Worm (Caenorhabditis elegans): ENCODE results near the gene Y110A2AL.4.

The Y110A2AL.4 gene

ce11 chrII:2861385-2862099 lies 22.4 kb downstream of the Y110A2AL.4 start:
- TF ChIP-seq ceh-27 (GFP tag; optimal IDR thresholded peaks at IDR 0.05) (no peak), somi-1 (GFP tag; optimal IDR thresholded peaks at IDR 0.05) (no peak), egl-44 (GFP tag; IDR thresholded peaks at IDR 0.05) (peak; percentile 83; the same call in 1 of the 2 replicates), F22D6.2 (tag; optimal IDR thresholded peaks at IDR 0.05) (no peak), nfyb-1 (GFP tag; IDR thresholded peaks at IDR 0.05) (peak; percentile 58; the same call in 1 of the 2 replicates), mxl-1 (tag; optimal IDR thresholded peaks at IDR 0.05) (no peak), F55B11.4 (tag; optimal IDR thresholded peaks at IDR 0.05; ENCODE audit: borderline replicate concordance, insufficient read depth) (no peak), fkh-3 (tag; optimal IDR thresholded peaks at IDR 0.05) (no peak), tbp1 (GFP tag; optimal IDR thresholded peaks at IDR 0.05) (peak; percentile 90), hmg-1.2 (GFP tag; IDR thresholded peaks at IDR 0.05) (peak; percentile 66), zfh-2 (GFP tag; conservative IDR thresholded peaks at IDR 0.05) (peak; percentile 61), ekl-4 (GFP tag; IDR thresholded peaks at IDR 0.05) (no peak), attf-3 (GFP tag; conservative IDR thresholded peaks at IDR 0.05) (no peak), die-1 (tag; optimal IDR thresholded peaks at IDR 0.05) (peak; percentile 73), madf-8 (GFP tag; conservative IDR thresholded peaks at IDR 0.05) (no peak), nhr-27 (tag; optimal IDR thresholded peaks at IDR 0.05) (no peak), bed-1 (GFP tag; IDR thresholded peaks at IDR 0.05) (no peak), F23B12.7 (tag; optimal IDR thresholded peaks at IDR 0.05; ENCODE audit: insufficient read depth) (peak; percentile 31), let-526 (GFP tag; IDR thresholded peaks at IDR 0.05) (no peak), madf-3 (GFP tag; IDR thresholded peaks at IDR 0.05) (no peak), aptf-2 (GFP tag; conservative IDR thresholded peaks at IDR 0.05) (no peak), mes-4 (tag; optimal IDR thresholded peaks at IDR 0.05) (no peak), ets-4 (GFP tag; optimal IDR thresholded peaks at IDR 0.05) (no peak), aptf-3 (GFP tag; IDR thresholded peaks at IDR 0.05) (no peak), ztf-18 (tag; optimal IDR thresholded peaks at IDR 0.05) (peak; percentile 33), ztf-28 (GFP tag; IDR thresholded peaks at IDR 0.05) (no peak), gei-17 (GFP tag; optimal IDR thresholded peaks at IDR 0.05) (no peak), efl-1 (GFP tag; optimal IDR thresholded peaks at IDR 0.05) (no peak), attf-5 (GFP tag; optimal IDR thresholded peaks at IDR 0.05) (no peak), nfya-2 (GFP tag; IDR thresholded peaks at IDR 0.05) (no peak), bed-2 (GFP tag; IDR thresholded peaks at IDR 0.05) (no peak), cebp-1 (GFP tag; IDR thresholded peaks at IDR 0.05) (no peak), cebp-1 (tag; optimal IDR thresholded peaks at IDR 0.05) (peak; percentile 40), nhr-120 (GFP tag; IDR thresholded peaks at IDR 0.05) (no peak), F49E8.2 (tag; optimal IDR thresholded peaks at IDR 0.05; ENCODE audit: insufficient read depth) (peak; percentile 15), lin-54 (GFP tag; optimal IDR thresholded peaks at IDR 0.05) (peak; percentile 31), nhr-179 (tag; optimal IDR thresholded peaks at IDR 0.05) (no peak), repo-1 (tag; optimal IDR thresholded peaks at IDR 0.05) (no peak), nfya-1 (tag; optimal IDR thresholded peaks at IDR 0.05; ENCODE audit: borderline replicate concordance, insufficient read depth) (no peak), F33H1.4 (GFP tag; IDR thresholded peaks at IDR 0.05) (0 out of 2 replicates have a peak, but pooled peaks have one; percentile 17), akir-1 (GFP tag; optimal IDR thresholded peaks at IDR 0.05) (no peak), attf-6 (GFP tag; IDR thresholded peaks at IDR 0.05) (no peak), ceh-91 (GFP tag; IDR thresholded peaks at IDR 0.05) (0 out of 2 replicates have a peak, but pooled peaks have one; percentile 39), snpc-4 (GFP tag; optimal IDR thresholded peaks at IDR 0.05) (no peak), snpc-4 (tag; optimal IDR thresholded peaks at IDR 0.05) (no peak), cebp-2 (GFP tag; IDR thresholded peaks at IDR 0.05) (no peak), T26A5.8 (tag; optimal IDR thresholded peaks at IDR 0.05) (no peak), lsl-1 (GFP tag; optimal IDR thresholded peaks at IDR 0.05) (peak; percentile 45)

Data from whole organism, young adult.